Worm (Caenorhabditis elegans) whole organism, L1 larva: ENCODE measurements around the gene Y37E11AL.12.
A peak's percentile ranks its signal among the peaks of the same experiment; 100 is the strongest.

Experiments
- F16B12.6 ChIP-seq: fragments of 150-350 bp; optimal IDR thresholded peaks from 2 replicates; lab custom pipeline; 2014; ENCODE audit warnings: missing biosample characterization, missing genetic modification characterization
- Y116A8C.19 ChIP-seq: sonication (generic microtip); optimal IDR thresholded peaks from 2 replicates; lab custom pipeline; 2016; ENCODE audit warnings: missing compliant biosample characterization, missing genetic modification characterization, borderline replicate concordance
- aha-1 ChIP-seq: fragments of 150-350 bp; optimal IDR thresholded peaks from 2 replicates; lab custom pipeline; 2014; ENCODE audit warnings: missing biosample characterization, missing genetic modification characterization
- aly-2 ChIP-seq: fragments of 150-350 bp; optimal IDR thresholded peaks from 2 replicates; lab custom pipeline; 2014; ENCODE audit warnings: missing biosample characterization, missing genetic modification characterization
- ama-1 ChIP-seq: fragments of 150-350 bp; optimal IDR thresholded peaks from 2 replicates; lab custom pipeline; 2014
- ceh-63 ChIP-seq: fragments of 200-800 bp; sonication (Bioruptor generic); optimal IDR thresholded peaks from 2 replicates; lab custom pipeline; 2018; ENCODE audit warnings: mild to moderate bottlenecking, missing genetic modification characterization, missing compliant biosample characterization
- ces-1 ChIP-seq: fragments of 150-350 bp; optimal IDR thresholded peaks from 2 replicates; lab custom pipeline; 2014; ENCODE audit warnings: missing biosample characterization, missing genetic modification reagents, missing genetic modification characterization
- dpl-1 ChIP-seq, 3 experiments: fragments of 150-350 bp in 2 of 3; sonication (generic microtip) in 1 of 3; optimal IDR thresholded peaks; 2 replicates each; lab custom pipeline; 2014 to 2017; ENCODE audit warnings: missing biosample characterization in 3 of 3, missing genetic modification characterization in 3 of 3, missing genetic modification reagents in 3 of 3
- efl-3 ChIP-seq: fragments of 200-800 bp; sonication (Bioruptor generic); optimal IDR thresholded peaks from 2 replicates; lab custom pipeline; 2018; ENCODE audit warnings: mild to moderate bottlenecking, missing genetic modification characterization, missing compliant biosample characterization
- elt-2 ChIP-seq: sonication (generic microtip); optimal IDR thresholded peaks from 2 replicates; lab custom pipeline; 2016; ENCODE audit warnings: missing genetic modification characterization, mild to moderate bottlenecking, inconsistent platforms, missing compliant biosample characterization, missing genetic modification reagents
- elt-3 ChIP-seq, 6 experiments: fragments of 150-350 bp in 1 of 6; sonication (generic microtip); optimal IDR thresholded peaks; 2 replicates each; lab custom pipeline; 2017 to 2018; ENCODE audit warnings: missing biosample characterization in 6 of 6, missing genetic modification characterization in 6 of 6, inconsistent platforms in 1 of 6
- ets-5 ChIP-seq: fragments of 200-800 bp; sonication (Bioruptor generic); IDR thresholded peaks from 2 replicates; pipeline ENCODE4 v1.3.6; 2022; ENCODE audit warnings: missing genetic modification characterization, missing compliant biosample characterization
- grh-1 ChIP-seq: fragments of 200-800 bp; sonication (Bioruptor generic); IDR thresholded peaks from 2 replicates; pipeline ENCODE4 v1.3.6; 2022; ENCODE audit warnings: missing genetic modification reagents, missing genetic modification characterization, missing compliant biosample characterization
- hlh-4 ChIP-seq: sonication (generic microtip); optimal IDR thresholded peaks from 2 replicates; lab custom pipeline; 2016; ENCODE audit warnings: mild to moderate bottlenecking, missing genetic modification characterization, missing compliant biosample characterization
- irx-1 ChIP-seq: sonication (generic microtip); optimal IDR thresholded peaks from 2 replicates; lab custom pipeline; 2016; ENCODE audit warnings: missing genetic modification characterization, missing compliant biosample characterization
- isw-1 ChIP-seq: fragments of 200-800 bp; sonication (Bioruptor generic); IDR thresholded peaks from 2 replicates; pipeline ENCODE4 v1.3.6; 2022; ENCODE audit warnings: missing genetic modification characterization, missing compliant biosample characterization
- jun-1 ChIP-seq: fragments of 150-350 bp; optimal IDR thresholded peaks from 2 replicates; lab custom pipeline; 2014; ENCODE audit warnings: missing biosample characterization, missing genetic modification reagents, missing genetic modification characterization
- lin-13 ChIP-seq: fragments of 150-350 bp; optimal IDR thresholded peaks from 2 replicates; lab custom pipeline; 2014; ENCODE audit warnings: missing biosample characterization, missing genetic modification reagents, missing genetic modification characterization
- lin-35 ChIP-seq, 2 experiments: fragments of 150-350 bp; optimal IDR thresholded peaks; 2 replicates each; lab custom pipeline; 2014; ENCODE audit warnings: missing biosample characterization in 2 of 2, missing genetic modification characterization in 2 of 2, missing genetic modification reagents in 2 of 2
- mab-9 ChIP-seq: fragments of 200-800 bp; sonication (Bioruptor generic); IDR thresholded peaks from 2 replicates; pipeline ENCODE4 v1.3.6; 2022; ENCODE audit warnings: missing genetic modification reagents, missing genetic modification characterization, missing compliant biosample characterization
- mdl-1 ChIP-seq, 2 experiments: fragments of 150-350 bp; optimal IDR thresholded peaks; 2 replicates each; lab custom pipeline; 2014 to 2017; ENCODE audit warnings: missing biosample characterization in 2 of 2, missing genetic modification characterization in 2 of 2, inconsistent platforms in 1 of 2
- nhr-20 ChIP-seq: sonication (generic microtip); optimal IDR thresholded peaks from 2 replicates; lab custom pipeline; 2016; ENCODE audit warnings: mild to moderate bottlenecking, missing genetic modification characterization, missing compliant biosample characterization
- nhr-237 ChIP-seq: fragments of 150-350 bp; optimal IDR thresholded peaks from 2 replicates; lab custom pipeline; 2014; ENCODE audit warnings: missing biosample characterization, missing genetic modification characterization
- nhr-84 ChIP-seq: sonication (generic microtip); optimal IDR thresholded peaks from 2 replicates; lab custom pipeline; 2017; ENCODE audit warnings: missing biosample characterization, missing genetic modification characterization
- nhr-85 ChIP-seq: sonication (generic microtip); peaks from one replicate; lab custom pipeline; 2016; ENCODE audit warnings: missing genetic modification characterization, inconsistent platforms, missing compliant biosample characterization
- pag-3 ChIP-seq: sonication (generic microtip); optimal IDR thresholded peaks from 2 replicates; lab custom pipeline; 2017; ENCODE audit warnings: missing genetic modification characterization, mild to moderate bottlenecking, missing compliant biosample characterization, antibody characterized with exemption, borderline replicate concordance; ENCODE audit not compliant: insufficient read depth
- pax-3 ChIP-seq: fragments of 200-800 bp; sonication (Bioruptor generic); optimal IDR thresholded peaks from 2 replicates; lab custom pipeline; 2018; ENCODE audit warnings: mild to moderate bottlenecking, missing genetic modification characterization, moderate library complexity, missing compliant biosample characterization
- snpc-4 ChIP-seq: fragments of 150-350 bp; optimal IDR thresholded peaks from 2 replicates; lab custom pipeline; 2014; ENCODE audit warnings: missing biosample characterization, missing genetic modification characterization
- snu-23 ChIP-seq: sonication (generic microtip); optimal IDR thresholded peaks from 2 replicates; lab custom pipeline; 2016; ENCODE audit warnings: missing genetic modification characterization, missing compliant biosample characterization
- swsn-7 ChIP-seq: sonication (generic microtip); optimal IDR thresholded peaks from 2 replicates; lab custom pipeline; 2016; ENCODE audit warnings: missing genetic modification characterization, missing compliant biosample characterization
- tbx-2 ChIP-seq: sonication (generic microtip); optimal IDR thresholded peaks from 2 replicates; lab custom pipeline; 2016; ENCODE audit warnings: missing genetic modification characterization, missing compliant biosample characterization
- tlp-1 ChIP-seq: fragments of 150-350 bp; optimal IDR thresholded peaks from 2 replicates; lab custom pipeline; 2014; ENCODE audit warnings: missing biosample characterization, missing genetic modification characterization
- unc-30 ChIP-seq: sonication (generic microtip); optimal IDR thresholded peaks from 2 replicates; lab custom pipeline; 2017; ENCODE audit warnings: missing biosample characterization, missing genetic modification characterization
- unc-86 ChIP-seq: sonication (generic microtip); optimal IDR thresholded peaks from 2 replicates; lab custom pipeline; 2016; ENCODE audit warnings: missing genetic modification characterization, missing compliant biosample characterization
- zag-1 ChIP-seq: fragments of 150-350 bp; optimal IDR thresholded peaks from 2 replicates; lab custom pipeline; 2014; ENCODE audit warnings: missing biosample characterization, missing genetic modification characterization
- zip-4 ChIP-seq: fragments of 200-800 bp; sonication (Bioruptor generic); optimal IDR thresholded peaks from 2 replicates; lab custom pipeline; 2018; ENCODE audit warnings: mild to moderate bottlenecking, missing genetic modification characterization, moderate library complexity, missing compliant biosample characterization
- ztf-4 ChIP-seq: fragments of 150-350 bp; optimal IDR thresholded peaks from 2 replicates; lab custom pipeline; 2014; ENCODE audit warnings: missing biosample characterization, missing genetic modification characterization

Gene Y37E11AL.12

ce11 chrIV:3725845-3726244 is 24.1 kb upstream of the Y37E11AL.12 start, which contains the start of gene smgl-2 (continued):
- TF ChIP-seq jun-1 (peak; percentile 50), elt-3 (tag; optimal IDR thresholded peaks at IDR 0.05; lab: Kevin White, UChicago) (peak in 2 of 6 experiments; percentile 46 to 53), aha-1 (tag; lab: Kevin White, UChicago) (peak; percentile 60), nhr-20 (tag; lab: Kevin White, UChicago) (peak; percentile 76), aly-2 (tag; lab: Kevin White, UChicago) (peak; percentile 62), irx-1 (peak; percentile 75), pag-3 (tag; lab: Kevin White, UChicago) (peak; percentile 39), mdl-1 (tag; optimal IDR thresholded peaks at IDR 0.05; lab: Kevin White, UChicago) (peak in 1 of 2 experiments; percentile 64), swsn-7 (tag; lab: Kevin White, UChicago) (peak; percentile 82), ceh-63 (GFP tag; lab: Kevin White, UChicago) (no peak), F16B12.6 (tag; lab: Kevin White, UChicago) (peak; percentile 100), elt-2 (tag; lab: Kevin White, UChicago) (peak; percentile 1), zag-1 (tag; lab: Kevin White, UChicago) (no peak), unc-30 (tag; lab: Kevin White, UChicago) (no peak), lin-13 (GFP tag; lab: Kevin White, UChicago) (peak; percentile 75), zip-4 (peak; percentile 69), nhr-85 (tag; lab: Kevin White, UChicago) (peak; percentile 70), hlh-4 (tag; lab: Kevin White, UChicago) (no peak), efl-3 (GFP tag; lab: Kevin White, UChicago) (no peak), snpc-4 (tag; lab: Kevin White, UChicago) (peak; percentile 63), dpl-1 (GFP tag; optimal IDR thresholded peaks at IDR 0.05; lab: Kevin White, UChicago) (peak; percentile 82 to 89 (median 86)), tbx-2 (tag; lab: Kevin White, UChicago) (peak; percentile 82), pax-3 (peak; percentile 50), nhr-84 (no peak), isw-1 (GFP tag; lab: Robert Waterston, UW) (peak; percentile 73), ets-5 (no peak), mab-9 (GFP tag; lab: Robert Waterston, UW) (no peak), unc-86 (peak; percentile 77), grh-1 (GFP tag; lab: Robert Waterston, UW) (peak; percentile 64), nhr-237 (tag; lab: Kevin White, UChicago) (no peak), lin-35 (GFP tag; optimal IDR thresholded peaks at IDR 0.05; lab: Kevin White, UChicago) (peak; percentile 74 to 88), ama-1 (lab: Kevin White, UChicago) (no peak), Y116A8C.19 (tag; lab: Kevin White, UChicago) (no peak), ztf-4 (no peak)

ce11 chrIV:3725361-3725760 is 23.6 kb upstream of the Y37E11AL.12 start, which contains the start of gene Y37E11AM.2:
Gene Y37E11AM.2, minus strand, starts transcription at chrIV:3725461.
- TF ChIP-seq lin-13 (GFP tag; lab: Kevin White, UChicago), result no peak
- no peak for TF ChIP-seq snu-23 (GFP tag; lab: Kevin White, UChicago)
- TF ChIP-seq grh-1 (GFP tag; lab: Robert Waterston, UW), result no peak

ce11 chrIV:3722690-3723089 is 20.9 kb upstream of the Y37E11AL.12 start, which contains the start of gene Y37E11AM.4:
Gene Y37E11AM.4, minus strand, starts transcription at chrIV:3722790.
- no peak for TF ChIP-seq pax-3
- no peak for TF ChIP-seq nhr-84
- no peak for TF ChIP-seq ets-5
- TF ChIP-seq zip-4, result no peak
- TF ChIP-seq ces-1 (GFP tag; lab: Kevin White, UChicago), result no peak
- TF ChIP-seq tlp-1 (tag; lab: Kevin White, UChicago), result no peak

- TF ChIP-seq irx-1 (no peak), elt-2 (tag; lab: Kevin White, UChicago) (peak; percentile 2), ztf-4 (no peak), ceh-63 (GFP tag; lab: Kevin White, UChicago) (no peak)
- TF ChIP-seq, all 84 proteins: peak for 1
Measured at ce11 chrIV:3721973-3722372, 20.2 kb upstream of the Y37E11AL.12 start.
